Worm (Caenorhabditis elegans) whole organism, mixed stage, embryonic: Measurements from ENCODE around the gene F13H8.11.

Source experiments
- M03D4.4 ChIP-seq: sonication (generic microtip); optimal IDR thresholded peaks from 2 replicates; lab custom pipeline; 2017; ENCODE audit warnings: mild to moderate bottlenecking, missing genetic modification characterization, missing compliant biosample characterization
- bed-3 ChIP-seq: fragments of 200-800 bp; sonication (Bioruptor generic); optimal IDR thresholded peaks from 3 replicates; lab custom pipeline; 2018; ENCODE audit warnings: mild to moderate bottlenecking, missing genetic modification characterization, moderate library complexity, missing compliant biosample characterization
- ceh-39 ChIP-seq: fragments of 150-350 bp; optimal IDR thresholded peaks from 2 replicates; lab custom pipeline; 2014; ENCODE audit warnings: missing biosample characterization, missing genetic modification characterization
- ceh-43 ChIP-seq: fragments of 200-800 bp; sonication (Bioruptor generic); optimal IDR thresholded peaks from 2 replicates; lab custom pipeline; 2018; ENCODE audit warnings: mild to moderate bottlenecking, missing genetic modification characterization, moderate library complexity, missing compliant biosample characterization
- ceh-83 ChIP-seq: fragments of 200-800 bp; sonication (Bioruptor generic); optimal IDR thresholded peaks from 2 replicates; lab custom pipeline; 2018; ENCODE audit warnings: mild to moderate bottlenecking, missing genetic modification characterization, missing compliant biosample characterization
- ces-1 ChIP-seq: fragments of 150-350 bp; optimal IDR thresholded peaks from 2 replicates; lab custom pipeline; 2014; ENCODE audit warnings: missing biosample characterization, missing genetic modification reagents, missing genetic modification characterization
- cnd-1 ChIP-seq: fragments of 200-800 bp; sonication (Bioruptor generic); optimal IDR thresholded peaks from 2 replicates; lab custom pipeline; 2018; ENCODE audit warnings: mild to moderate bottlenecking, missing genetic modification characterization, missing compliant biosample characterization
- elt-1 ChIP-seq: sonication (generic microtip); optimal IDR thresholded peaks from 2 replicates; lab custom pipeline; 2017; ENCODE audit warnings: missing genetic modification characterization, mild to moderate bottlenecking, missing compliant biosample characterization, antibody characterized with exemption, moderate library complexity, borderline replicate concordance; ENCODE audit not compliant: insufficient read depth
- elt-3 ChIP-seq: fragments of 150-350 bp; optimal IDR thresholded peaks from 2 replicates; lab custom pipeline; 2014; ENCODE audit warnings: missing biosample characterization, missing genetic modification characterization
- flh-1 ChIP-seq: fragments of 200-800 bp; sonication (Bioruptor generic); optimal IDR thresholded peaks from 2 replicates; lab custom pipeline; 2018; ENCODE audit warnings: mild to moderate bottlenecking, missing genetic modification characterization, moderate library complexity, missing compliant biosample characterization
- ham-2 ChIP-seq: fragments of 200-800 bp; sonication (Bioruptor generic); optimal IDR thresholded peaks from 2 replicates; lab custom pipeline; 2018; ENCODE audit warnings: mild to moderate bottlenecking, missing genetic modification characterization, missing compliant biosample characterization
- hlh-1 ChIP-seq: fragments of 150-350 bp; optimal IDR thresholded peaks from 2 replicates; lab custom pipeline; 2014; ENCODE audit warnings: missing biosample characterization, missing genetic modification reagents, missing genetic modification characterization
- lin-13 ChIP-seq: fragments of 150-350 bp; optimal IDR thresholded peaks from 2 replicates; lab custom pipeline; 2014; ENCODE audit warnings: missing biosample characterization, missing genetic modification characterization
- lin-32 ChIP-seq: fragments of 200-800 bp; sonication (Bioruptor generic); optimal IDR thresholded peaks from 2 replicates; lab custom pipeline; 2018; ENCODE audit warnings: mild to moderate bottlenecking, missing genetic modification characterization, missing compliant biosample characterization
- lsy-2 ChIP-seq: fragments of 150-350 bp; optimal IDR thresholded peaks from 2 replicates; lab custom pipeline; 2014; ENCODE audit warnings: missing biosample characterization, missing genetic modification characterization
- mep-1 ChIP-seq: fragments of 150-350 bp; optimal IDR thresholded peaks from 2 replicates; lab custom pipeline; 2017; ENCODE audit warnings: missing biosample characterization, missing genetic modification reagents, missing genetic modification characterization, inconsistent platforms
- nhr-12 ChIP-seq: fragments of 150-350 bp; optimal IDR thresholded peaks from 2 replicates; lab custom pipeline; 2014; ENCODE audit warnings: missing biosample characterization, missing genetic modification characterization
- nhr-2 ChIP-seq: fragments of 150-350 bp; optimal IDR thresholded peaks from 2 replicates; lab custom pipeline; 2014; ENCODE audit warnings: missing biosample characterization, missing genetic modification characterization
- nhr-28 ChIP-seq: fragments of 150-350 bp; optimal IDR thresholded peaks from 2 replicates; lab custom pipeline; 2014; ENCODE audit warnings: missing biosample characterization, missing genetic modification characterization
- nhr-76 ChIP-seq: sonication (generic microtip); optimal IDR thresholded peaks from 2 replicates; lab custom pipeline; 2017; ENCODE audit warnings: missing biosample characterization, missing genetic modification characterization
- snpc-4 ChIP-seq: fragments of 150-350 bp; optimal IDR thresholded peaks from 2 replicates; lab custom pipeline; 2014; ENCODE audit warnings: missing biosample characterization, missing genetic modification characterization
- tbx-8 ChIP-seq: fragments of 200-800 bp; sonication (Bioruptor generic); optimal IDR thresholded peaks from 2 replicates; lab custom pipeline; 2018; ENCODE audit warnings: mild to moderate bottlenecking, missing genetic modification characterization, moderate library complexity, missing compliant biosample characterization
- unc-120 ChIP-seq: sonication (generic microtip); optimal IDR thresholded peaks from 2 replicates; lab custom pipeline; 2017; ENCODE audit warnings: missing genetic modification characterization, missing compliant biosample characterization; ENCODE audit not compliant: poor library complexity, severe bottlenecking
- unc-39 ChIP-seq: fragments of 150-350 bp; optimal IDR thresholded peaks from 2 replicates; lab custom pipeline; 2014; ENCODE audit warnings: missing biosample characterization, missing genetic modification characterization
- unc-62 ChIP-seq: fragments of 150-350 bp; optimal IDR thresholded peaks from 2 replicates; lab custom pipeline; 2014; ENCODE audit warnings: missing biosample characterization, missing genetic modification reagents, missing genetic modification characterization
- zip-8 ChIP-seq: fragments of 150-350 bp; optimal IDR thresholded peaks from 2 replicates; lab custom pipeline; 2014; ENCODE audit warnings: missing biosample characterization, missing genetic modification characterization
- ztf-11 ChIP-seq: fragments of 150-350 bp; optimal IDR thresholded peaks from 2 replicates; lab custom pipeline; 2014; ENCODE audit warnings: missing biosample characterization, missing genetic modification characterization

The F13H8.11 gene

DNA sequence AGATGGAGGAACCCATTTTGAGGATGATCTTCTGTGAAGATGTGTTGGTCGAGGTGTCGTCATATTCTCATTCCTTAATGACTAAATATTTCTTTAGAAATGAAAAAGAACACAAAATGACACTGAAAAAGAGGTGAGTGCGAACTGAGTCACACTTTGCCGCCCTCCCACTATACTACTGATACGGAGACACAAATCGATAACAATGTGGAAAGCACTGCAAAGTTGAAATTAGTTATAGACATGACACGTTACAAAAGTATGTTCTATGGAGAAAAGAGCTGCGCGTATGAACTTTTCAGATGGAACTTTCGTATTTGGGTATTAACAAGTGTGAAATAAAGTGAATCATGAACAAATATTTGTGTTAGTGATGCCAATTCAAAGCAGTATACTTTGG is 15.7 kb downstream of the F13H8.11 start, which contains the start of gene tat-4:
TSS of gene tat-4 (minus strand) at position 117 of the 400 bp plus-strand sequence.
- TF ChIP-seq unc-39 (tag; lab: Kevin White, UChicago), result no peak
- no peak for TF ChIP-seq flh-1 (GFP tag; lab: Kevin White, UChicago)
- no peak for TF ChIP-seq nhr-12 (tag; lab: Kevin White, UChicago)
- no peak for TF ChIP-seq nhr-28 (tag; lab: Kevin White, UChicago)
- no peak for TF ChIP-seq nhr-76
- TF ChIP-seq ceh-83 (GFP tag; lab: Kevin White, UChicago), result no peak
- no peak for TF ChIP-seq nhr-2
- no peak for TF ChIP-seq unc-62 (GFP tag; lab: Kevin White, UChicago)
- no peak for TF ChIP-seq snpc-4 (tag; lab: Kevin White, UChicago)
- TF ChIP-seq hlh-1 (tag; lab: Kevin White, UChicago), result no peak
- TF ChIP-seq ham-2 (GFP tag; lab: Kevin White, UChicago), result no peak
- no peak for TF ChIP-seq cnd-1 (tag; lab: Kevin White, UChicago)
- TF ChIP-seq lsy-2 (tag; lab: Kevin White, UChicago), result no peak
- TF ChIP-seq ceh-43 (GFP tag; lab: Kevin White, UChicago), result no peak

- TF ChIP-seq lin-13 (tag; lab: Kevin White, UChicago) (no peak), unc-120 (tag; lab: Kevin White, UChicago) (no peak)
Measured at ce11 chrII:6241758-6242157, 18.1 kb downstream of the F13H8.11 start, which contains the start of gene T24H7.8. Gene T24H7.8 (plus strand): TSS chrII:6242058.

DNA sequence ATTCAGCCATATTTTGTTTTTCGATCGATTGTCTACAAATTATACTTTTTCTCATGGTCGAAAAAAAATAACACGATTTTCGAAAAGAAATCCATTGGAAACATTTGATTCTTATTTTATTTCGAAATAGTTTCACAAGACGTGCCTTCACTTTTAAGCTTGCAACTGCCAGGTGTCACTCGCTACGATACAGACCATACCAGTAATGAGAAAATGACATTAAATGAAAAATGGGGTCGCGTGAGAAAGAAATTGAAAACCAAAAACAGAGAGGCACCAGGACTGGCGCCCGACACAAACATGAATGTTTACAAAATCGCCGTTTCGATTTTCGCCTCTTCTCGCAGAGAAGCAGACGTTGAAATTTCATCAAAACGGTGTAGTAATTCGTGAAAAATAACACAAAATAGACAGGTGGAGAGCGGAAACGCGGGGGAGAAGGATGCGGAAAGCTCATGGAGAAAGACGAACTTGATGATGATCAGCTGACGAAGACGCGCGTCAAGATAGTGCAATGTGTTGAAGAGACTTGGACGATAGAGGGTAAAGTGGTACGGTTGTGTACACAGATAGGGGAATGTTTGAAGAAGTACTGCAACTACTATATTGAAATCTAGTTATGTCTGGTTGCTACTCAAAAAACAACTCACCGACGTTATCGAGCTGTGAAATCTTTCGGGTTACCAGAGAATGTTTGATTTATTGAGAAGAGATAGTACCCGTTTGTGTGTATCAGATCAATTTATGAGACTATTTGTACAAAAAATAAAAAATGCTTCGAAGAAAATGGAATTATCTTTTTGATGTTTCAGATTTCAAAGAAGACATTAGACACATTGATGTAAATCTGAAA is 23.5 kb downstream of the F13H8.11 start:
- no peak for TF ChIP-seq nhr-76
- TF ChIP-seq lsy-2 (tag; lab: Kevin White, UChicago), result no peak
- no peak for TF ChIP-seq zip-8 (tag; lab: Kevin White, UChicago)
- TF ChIP-seq nhr-12 (tag; lab: Kevin White, UChicago), result no peak
- TF ChIP-seq elt-1 (tag; lab: Kevin White, UChicago), result no peak
- no peak for TF ChIP-seq ceh-83 (GFP tag; lab: Kevin White, UChicago)
- TF ChIP-seq flh-1 (GFP tag; lab: Kevin White, UChicago), result no peak
- no peak for TF ChIP-seq lin-13 (tag; lab: Kevin White, UChicago)
- peak; percentile 24 for TF ChIP-seq unc-120 (tag; lab: Kevin White, UChicago)
- TF ChIP-seq hlh-1 (tag; lab: Kevin White, UChicago), result peak; percentile 4

DNA sequence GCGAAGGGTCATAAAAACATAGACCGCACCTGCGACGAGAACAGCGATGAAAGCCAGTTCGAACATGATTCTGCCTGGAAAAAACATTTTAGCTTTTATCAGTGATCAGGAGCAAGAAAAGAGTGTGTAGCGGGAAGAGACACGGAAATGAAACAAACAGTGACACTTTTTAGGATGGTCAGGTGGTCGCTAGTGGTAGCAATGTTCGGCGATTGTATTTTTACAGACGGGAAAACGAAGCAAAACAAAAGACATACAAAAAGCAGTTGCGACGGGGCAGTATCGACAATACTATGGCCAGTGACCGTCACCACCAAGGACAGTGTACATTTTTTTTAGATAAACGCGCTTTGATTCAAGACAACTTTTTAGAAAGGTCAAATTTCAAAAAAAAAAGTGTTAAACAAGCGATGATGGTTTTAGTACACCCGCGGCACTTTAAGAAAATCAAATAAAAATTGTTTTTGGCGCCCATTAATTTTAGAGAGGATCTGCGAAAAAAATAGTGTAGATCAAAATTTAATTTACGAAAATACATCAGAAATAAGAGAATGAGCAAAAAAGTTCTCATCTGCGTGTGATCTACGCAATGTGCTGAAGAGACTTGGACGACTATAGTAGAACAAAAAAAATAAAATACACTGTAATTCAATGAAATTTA is 24.3 kb downstream of the F13H8.11 start, which contains the start of gene T24H7.9:
TSS of gene T24H7.9 (minus strand) at position 74 of the 661 bp plus-strand sequence.
- TF ChIP-seq cnd-1 (tag; lab: Kevin White, UChicago), result no peak
- no peak for TF ChIP-seq lsy-2 (tag; lab: Kevin White, UChicago)
- TF ChIP-seq nhr-76, result no peak
- no peak for TF ChIP-seq lin-32 (GFP tag; lab: Kevin White, UChicago)
- TF ChIP-seq ces-1 (GFP tag; lab: Kevin White, UChicago), result no peak
- no peak for TF ChIP-seq M03D4.4 (tag; lab: Kevin White, UChicago)
- no peak for TF ChIP-seq ceh-39 (tag; lab: Kevin White, UChicago)
- TF ChIP-seq nhr-12 (tag; lab: Kevin White, UChicago), result no peak
- no peak for TF ChIP-seq mep-1 (tag; lab: Kevin White, UChicago)
- no peak for TF ChIP-seq ztf-11 (tag; lab: Kevin White, UChicago)
- TF ChIP-seq unc-62 (GFP tag; lab: Kevin White, UChicago), result no peak
- TF ChIP-seq ham-2 (GFP tag; lab: Kevin White, UChicago), result no peak
- no peak for TF ChIP-seq elt-3 (tag; lab: Kevin White, UChicago)

ce11 chrII:6230116-6230515 is 29.7 kb downstream of the F13H8.11 start:
- TF ChIP-seq nhr-28 (tag; lab: Kevin White, UChicago) (no peak), lin-32 (GFP tag; lab: Kevin White, UChicago) (no peak), nhr-76 (no peak), bed-3 (no peak), tbx-8 (GFP tag; lab: Kevin White, UChicago) (no peak), ztf-11 (tag; lab: Kevin White, UChicago) (no peak), ham-2 (GFP tag; lab: Kevin White, UChicago) (no peak)
